Fruit fly (Drosophila melanogaster): ENCODE measurements around the gene CG13728.
A peak's percentile ranks its signal among the peaks of the same experiment; 100 is the strongest.

DNA sequence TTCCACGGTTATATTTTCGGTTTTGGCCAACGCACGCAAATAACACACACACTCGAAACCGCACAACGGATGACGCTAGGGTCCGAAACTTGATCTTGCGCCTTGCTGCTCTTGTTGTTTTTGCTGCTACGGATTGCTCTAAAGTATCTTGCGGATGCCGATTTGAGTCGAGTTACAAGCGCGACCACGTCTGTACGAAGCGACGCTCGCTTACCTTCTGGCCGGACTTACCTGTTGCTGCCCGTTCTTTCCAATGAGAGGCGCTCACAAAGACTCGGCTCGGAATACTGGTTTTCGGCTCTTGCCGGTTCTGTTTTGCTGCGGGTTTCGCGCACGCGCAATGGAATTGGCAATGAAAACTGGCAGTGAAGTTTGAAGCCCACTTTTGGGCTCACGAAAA is 3.2 kb downstream of the CG13728 start, which contains the start of gene Cad74A:
- TF ChIP-seq dsf (GFP tag; optimal IDR thresholded peaks at IDR 0.05; ENCODE audit: borderline replicate concordance) (no peak), pan (optimal IDR thresholded peaks at IDR 0.05) (no peak), jim (GFP tag; optimal IDR thresholded peaks at IDR 0.05) (no peak), CG9705 (GFP tag; optimal IDR thresholded peaks at IDR 0.05) (no peak), CG32264 (GFP tag; optimal IDR thresholded peaks at IDR 0.05) (no peak), br (GFP tag; optimal IDR thresholded peaks at IDR 0.05) (no peak), Jra (GFP tag; optimal IDR thresholded peaks at IDR 0.05) (no peak), usp (GFP tag; optimal IDR thresholded peaks at IDR 0.05) (no peak), OdsH (GFP tag; optimal IDR thresholded peaks at IDR 0.05) (no peak), lola (GFP tag; optimal IDR thresholded peaks at IDR 0.05) (no peak), psq (GFP tag; optimal IDR thresholded peaks at IDR 0.05) (peak; percentile 87), Myc (optimal IDR thresholded peaks at IDR 0.05) (peak; percentile 50), tai (GFP tag; optimal IDR thresholded peaks at IDR 0.05) (no peak), Hr78 (GFP tag; optimal IDR thresholded peaks at IDR 0.05) (no peak)

All from whole organism, wandering third instar larva.